Worm (Caenorhabditis elegans) whole organism, young adult: ENCODE measurements around the gene let-858.

ENCODE experiments used
- B0035.1 ChIP-seq: sonication (generic microtip); optimal IDR thresholded peaks from 2 replicates; lab custom pipeline; 2016; ENCODE audit warnings: missing genetic modification characterization, mild to moderate bottlenecking, missing compliant biosample characterization, missing genotype, missing genetic modification reagents
- F52B5.7 ChIP-seq: sonication (generic microtip); optimal IDR thresholded peaks from 2 replicates; lab custom pipeline; 2016; ENCODE audit warnings: mild to moderate bottlenecking, missing genetic modification characterization, missing compliant biosample characterization
- lin-40 ChIP-seq: sonication (generic microtip); optimal IDR thresholded peaks from 2 replicates; lab custom pipeline; 2016; ENCODE audit warnings: missing genetic modification characterization, mild to moderate bottlenecking, missing compliant biosample characterization, missing genotype, missing genetic modification reagents
- pha-4 ChIP-seq: fragments of 150-350 bp; sonication (generic microtip); optimal IDR thresholded peaks from 2 replicates; lab custom pipeline; 2014; ENCODE audit warnings: missing biosample characterization, missing genetic modification reagents, missing genetic modification characterization

ce11 chrII:11016835-11016883, 5.5 kb upstream of the let-858 start, which contains the start of gene ram-2:
- TF ChIP-seq pha-4 (tag; lab: Kevin White, UChicago), result no peak
- no peak for TF ChIP-seq B0035.1 (tag; lab: Kevin White, UChicago)
- TF ChIP-seq F52B5.7 (tag; lab: Kevin White, UChicago), result no peak
- no peak for TF ChIP-seq lin-40 (tag; lab: Kevin White, UChicago)
